Fruit fly (Drosophila melanogaster) whole organism, embryonic: ENCODE data around the gene Indy.

ENCODE experiments used
- CG10147 ChIP-seq: fragments of 200-800 bp; sonication (Bioruptor generic); optimal IDR thresholded peaks from 2 replicates; lab custom pipeline; 2019; ENCODE audit warnings: missing biosample characterization, mild to moderate bottlenecking, missing genetic modification characterization, moderate library complexity
- CG11093 ChIP-seq: fragments of 200-800 bp; sonication (Bioruptor generic); IDR thresholded peaks from 3 replicates; pipeline ENCODE4 v1.3.6; 2022; ENCODE audit warnings: missing biosample characterization, missing genetic modification characterization
- CG11695 ChIP-seq: fragments of 200-800 bp; sonication (Bioruptor generic); IDR thresholded peaks from 3 replicates; pipeline ENCODE4 v1.3.6; 2022; ENCODE audit warnings: missing biosample characterization, missing genetic modification characterization
- CG12236 ChIP-seq: fragments of 200-800 bp; sonication (Bioruptor generic); optimal IDR thresholded peaks from 2 replicates; lab custom pipeline; 2016; ENCODE audit warnings: missing biosample characterization, missing genetic modification characterization
- CG13123 ChIP-seq: fragments of 200-800 bp; sonication (Bioruptor generic); optimal IDR thresholded peaks from 2 replicates; lab custom pipeline; 2016; ENCODE audit warnings: missing biosample characterization, missing genetic modification characterization
- CG13624 ChIP-seq: fragments of 200-800 bp; sonication (Bioruptor generic); optimal IDR thresholded peaks from 2 replicates; lab custom pipeline; 2016; ENCODE audit warnings: missing biosample characterization, missing genetic modification characterization
- CG13894 ChIP-seq: fragments of 200-800 bp; sonication (Bioruptor generic); optimal IDR thresholded peaks from 3 replicates; lab custom pipeline; 2018; ENCODE audit warnings: missing biosample characterization, mild to moderate bottlenecking, missing genetic modification characterization, moderate library complexity
- CG14710 ChIP-seq: fragments of 200-800 bp; sonication (Bioruptor generic); optimal IDR thresholded peaks from 3 replicates; lab custom pipeline; 2019; ENCODE audit warnings: missing biosample characterization, mild to moderate bottlenecking, missing genetic modification characterization, moderate library complexity
- CG14965 ChIP-seq: fragments of 200-800 bp; sonication (Bioruptor generic); optimal IDR thresholded peaks from 2 replicates; lab custom pipeline; 2016; ENCODE audit warnings: missing biosample characterization, missing genetic modification characterization, borderline replicate concordance
- CG1602 ChIP-seq: fragments of 200-800 bp; sonication (Bioruptor generic); optimal IDR thresholded peaks from 3 replicates; lab custom pipeline; 2016; ENCODE audit warnings: missing biosample characterization, missing genetic modification characterization
- CG16813 ChIP-seq: fragments of 200-800 bp; sonication (Bioruptor generic); IDR thresholded peaks from 3 replicates; pipeline ENCODE4 v1.3.6; 2022; ENCODE audit warnings: missing biosample characterization, missing genetic modification characterization; ENCODE audit not compliant: partially characterized antibody
- CG18011 ChIP-seq: fragments of 200-800 bp; sonication (Bioruptor generic); optimal IDR thresholded peaks from 2 replicates; lab custom pipeline; 2017; ENCODE audit warnings: missing biosample characterization, missing genetic modification characterization, mild to moderate bottlenecking, moderate library complexity, missing genotype
- CG2116 ChIP-seq: fragments of 200-800 bp; sonication (Bioruptor generic); optimal IDR thresholded peaks from 3 replicates; lab custom pipeline; 2018; ENCODE audit warnings: missing biosample characterization, mild to moderate bottlenecking, missing genetic modification characterization
- CG30431 ChIP-seq: fragments of 200-800 bp; sonication (Bioruptor generic); optimal IDR thresholded peaks from 2 replicates; lab custom pipeline; 2017; ENCODE audit warnings: missing biosample characterization, missing genetic modification characterization
- CG31388 ChIP-seq: fragments of 200-800 bp; sonication (Bioruptor generic); optimal IDR thresholded peaks from 2 replicates; lab custom pipeline; 2016; ENCODE audit warnings: missing biosample characterization, missing genetic modification characterization
- CG6272 ChIP-seq: fragments of 200-800 bp; sonication (Bioruptor generic); IDR thresholded peaks from 2 replicates; pipeline ENCODE4 v1.3.6; 2022; ENCODE audit warnings: missing biosample characterization, missing genetic modification characterization
- CG7372 ChIP-seq: fragments of 200-800 bp; sonication (Bioruptor generic); IDR thresholded peaks from 2 replicates; pipeline ENCODE4 v1.3.6; 2022; ENCODE audit warnings: missing biosample characterization, missing genetic modification characterization
- CG7786 ChIP-seq: fragments of 200-800 bp; sonication (Bioruptor generic); optimal IDR thresholded peaks from 2 replicates; lab custom pipeline; 2016; ENCODE audit warnings: missing biosample characterization, missing genetic modification characterization
- CG7987 ChIP-seq: fragments of 200-800 bp; sonication (Bioruptor generic); optimal IDR thresholded peaks from 2 replicates; lab custom pipeline; 2018; ENCODE audit warnings: missing biosample characterization, mild to moderate bottlenecking, missing genetic modification characterization, moderate library complexity
- CG8478 ChIP-seq: fragments of >200 bp; optimal IDR thresholded peaks from 2 replicates; lab custom pipeline; 2018
- CG8765 ChIP-seq: fragments of 200-800 bp; sonication (Bioruptor generic); IDR thresholded peaks from 2 replicates; pipeline ENCODE4 v1.3.6; 2022; ENCODE audit warnings: missing biosample characterization, missing genetic modification characterization
- CG9797 ChIP-seq: fragments of 200-800 bp; sonication (Bioruptor generic); optimal IDR thresholded peaks from 3 replicates; lab custom pipeline; 2018; ENCODE audit warnings: missing biosample characterization, mild to moderate bottlenecking, missing genetic modification characterization
- Camta ChIP-seq: fragments of 200-800 bp; sonication (Bioruptor generic); optimal IDR thresholded peaks from 2 replicates; lab custom pipeline; 2016; ENCODE audit warnings: missing biosample characterization, missing genetic modification characterization
- D19A ChIP-seq: fragments of 200-800 bp; optimal IDR thresholded peaks from 3 replicates; lab custom pipeline; 2019; ENCODE audit warnings: missing biosample characterization, mild to moderate bottlenecking, missing genetic modification characterization, moderate library complexity
- Dbx ChIP-seq: fragments of 200-800 bp; sonication (Bioruptor generic); IDR thresholded peaks from 3 replicates; pipeline ENCODE4 v1.3.6; 2022; ENCODE audit warnings: missing biosample characterization, missing genetic modification characterization
- Drgx ChIP-seq: fragments of 200-800 bp; sonication (Bioruptor generic); IDR thresholded peaks from 2 replicates; pipeline ENCODE4 v1.3.6; 2022; ENCODE audit warnings: missing biosample characterization, missing genetic modification characterization
- Fer3 ChIP-seq: fragments of 200-800 bp; sonication (Bioruptor generic); optimal IDR thresholded peaks from 2 replicates; lab custom pipeline; 2018; ENCODE audit warnings: missing biosample characterization, mild to moderate bottlenecking, missing genetic modification characterization, moderate library complexity
- GATAe ChIP-seq: fragments of 200-800 bp; sonication (Bioruptor generic); conservative IDR thresholded peaks from 2 replicates; pipeline ENCODE4 v1.3.6; 2022; ENCODE audit warnings: missing biosample characterization, missing genetic modification characterization
- NFAT ChIP-seq: fragments of 200-800 bp; sonication (Bioruptor generic); IDR thresholded peaks from 2 replicates; pipeline ENCODE4 v1.3.6; 2022; ENCODE audit warnings: missing biosample characterization, missing genetic modification characterization
- Nf-YA ChIP-seq: fragments of 200-800 bp; sonication (Bioruptor generic); IDR thresholded peaks from 2 replicates; pipeline ENCODE4 v1.3.6; 2022; ENCODE audit warnings: missing biosample characterization, missing genetic modification characterization
- Sox100B ChIP-seq: fragments of 200-800 bp; sonication (Bioruptor generic); optimal IDR thresholded peaks from 3 replicates; lab custom pipeline; 2018; ENCODE audit warnings: missing biosample characterization, mild to moderate bottlenecking, missing genetic modification characterization
- Sry-δ ChIP-seq: fragments of 200-800 bp; sonication (Bioruptor generic); optimal IDR thresholded peaks from 2 replicates; lab custom pipeline; 2016; ENCODE audit warnings: missing biosample characterization, missing genetic modification characterization
- TFAM ChIP-seq: fragments of 200-800 bp; sonication (Bioruptor generic); optimal IDR thresholded peaks from 2 replicates; lab custom pipeline; 2017; ENCODE audit warnings: missing biosample characterization, missing genetic modification characterization, inconsistent platforms
- ash1 ChIP-seq: fragments of 200-800 bp; sonication (Bioruptor generic); optimal IDR thresholded peaks from 2 replicates; lab custom pipeline; 2018; ENCODE audit warnings: missing biosample characterization, mild to moderate bottlenecking, missing genetic modification characterization
- bcd ChIP-seq: fragments of 200-800 bp; sonication (Bioruptor generic); optimal IDR thresholded peaks from 2 replicates; lab custom pipeline; 2017; ENCODE audit warnings: missing biosample characterization, mild to moderate bottlenecking, missing genetic modification characterization
- bigmax ChIP-seq: fragments of 200-800 bp; sonication (Bioruptor generic); optimal IDR thresholded peaks from 2 replicates; lab custom pipeline; 2018; ENCODE audit warnings: missing biosample characterization, mild to moderate bottlenecking, missing genetic modification characterization
- ci ChIP-seq: fragments of 200-800 bp; sonication (Bioruptor generic); IDR thresholded peaks from 3 replicates; pipeline ENCODE4 v1.3.6; 2022; ENCODE audit warnings: missing biosample characterization, missing genetic modification characterization
- dan ChIP-seq: fragments of 200-800 bp; sonication (Bioruptor generic); IDR thresholded peaks from 2 replicates; pipeline ENCODE4 v1.3.6; 2022; ENCODE audit warnings: missing biosample characterization, missing genetic modification characterization
- dysf ChIP-seq: fragments of 200-800 bp; sonication (Bioruptor generic); IDR thresholded peaks from 3 replicates; pipeline ENCODE4 v1.3.6; 2022; ENCODE audit warnings: missing biosample characterization, missing genetic modification characterization
- emc ChIP-seq: fragments of 200-800 bp; sonication (Bioruptor generic); optimal IDR thresholded peaks from 2 replicates; lab custom pipeline; 2016; ENCODE audit warnings: missing biosample characterization, missing genetic modification characterization
- fru ChIP-seq: fragments of >200 bp; optimal IDR thresholded peaks from 2 replicates; lab custom pipeline; 2017
- gsb ChIP-seq: fragments of 200-800 bp; sonication (Bioruptor generic); IDR thresholded peaks from 2 replicates; pipeline ENCODE4 v1.3.6; 2022; ENCODE audit warnings: missing biosample characterization, missing genetic modification characterization
- phol ChIP-seq: fragments of 200-800 bp; sonication (Bioruptor generic); optimal IDR thresholded peaks from 3 replicates; lab custom pipeline; 2018; ENCODE audit warnings: missing biosample characterization, mild to moderate bottlenecking, missing genetic modification characterization, moderate library complexity
- prd ChIP-seq, 3 experiments: fragments of >200 bp in 2 of 3; fragments of 200-800 bp in 1 of 3; sonication (Bioruptor generic) in 1 of 3; optimal IDR thresholded peaks in 2 of 3; IDR thresholded peaks in 1 of 3; 2 replicates in 2 of 3; 3 replicates in 1 of 3; pipeline versions ENCODE4 v1.3.6 to Lab custom; 2017 to 2022; ENCODE audit warnings: missing biosample characterization in 1 of 3, missing genetic modification characterization in 1 of 3
- row ChIP-seq: fragments of 200-800 bp; sonication (Bioruptor generic); IDR thresholded peaks from 3 replicates; pipeline ENCODE4 v1.3.6; 2022; ENCODE audit warnings: missing biosample characterization, missing genetic modification characterization
- run ChIP-seq: fragments of 200-800 bp; sonication (Bioruptor generic); optimal IDR thresholded peaks from 3 replicates; lab custom pipeline; 2018; ENCODE audit warnings: missing biosample characterization, mild to moderate bottlenecking, missing genetic modification characterization
- sens ChIP-seq: fragments of 200-800 bp; sonication (Bioruptor generic); peaks from one replicate; lab custom pipeline; 2016; ENCODE audit warnings: missing biosample characterization, missing genetic modification characterization
- sr ChIP-seq: fragments of 200-800 bp; sonication (Bioruptor generic); IDR thresholded peaks from 3 replicates; pipeline ENCODE4 v1.3.6; 2022; ENCODE audit warnings: missing biosample characterization, missing genetic modification characterization
- toy ChIP-seq: fragments of 200-800 bp; sonication (Bioruptor generic); IDR thresholded peaks from 2 replicates; pipeline ENCODE4 v1.3.6; 2022; ENCODE audit warnings: missing biosample characterization, missing genetic modification characterization
- usp ChIP-seq: fragments of >200 bp; optimal IDR thresholded peaks from 2 replicates; lab custom pipeline; 2017; ENCODE audit warnings: missing biosample characterization, missing genetic modification characterization
- vvl ChIP-seq: fragments of 200-800 bp; sonication (Bioruptor generic); IDR thresholded peaks from 2 replicates; pipeline ENCODE4 v1.3.6; 2022; ENCODE audit warnings: missing biosample characterization, missing genetic modification characterization
- wor ChIP-seq: fragments of 200-800 bp; sonication (Bioruptor generic); IDR thresholded peaks from 2 replicates; pipeline ENCODE4 v1.3.6; 2022; ENCODE audit warnings: missing biosample characterization, missing genetic modification characterization
- zen ChIP-seq: fragments of 200-800 bp; sonication (Bioruptor generic); optimal IDR thresholded peaks from 3 replicates; lab custom pipeline; 2018; ENCODE audit warnings: missing biosample characterization, mild to moderate bottlenecking, missing genetic modification characterization, moderate library complexity

Indy gene

dm6 chr3L:18870027-18870426, 24.0 kb upstream of the Indy start, which contains the start of gene Blos3 (continued):
- TF ChIP-seq CG12236 (GFP tag; lab: Kevin White, UChicago) (no peak), CG16813 (no peak), CG31388 (GFP tag; lab: Kevin White, UChicago) (no peak), GATAe (GFP tag; lab: Robert Waterston, UW) (no peak), CG7987 (GFP tag; lab: Kevin White, UChicago) (peak; percentile 46), row (GFP tag; lab: Robert Waterston, UW) (peak; percentile 67), CG14710 (peak; percentile 34), Sry-δ (GFP tag; lab: Kevin White, UChicago) (peak; percentile 29), CG18011 (GFP tag; lab: Kevin White, UChicago) (no peak), CG7372 (no peak; the same call in 1 of the 2 replicates), Drgx (GFP tag; lab: Robert Waterston, UW) (peak; percentile 27; the same call in 1 of the 2 replicates), CG11695 (GFP tag; lab: Robert Waterston, UW) (peak; percentile 22; the same call in 1 of the 3 replicates), toy (GFP tag; lab: Robert Waterston, UW) (no peak), Camta (GFP tag; lab: Kevin White, UChicago) (peak; percentile 37), ash1 (GFP tag; lab: Kevin White, UChicago) (no peak), CG13624 (peak; percentile 62), ci (GFP tag; lab: Robert Waterston, UW) (no peak), CG10147 (GFP tag; lab: Kevin White, UChicago) (no peak), prd (optimal IDR thresholded peaks at IDR 0.05; lab: Kevin White, UChicago) (no peak), prd (GFP tag; IDR thresholded peaks at IDR 0.05; lab: Robert Waterston, UW) (peak; percentile 54), fru (lab: Kevin White, UChicago) (no peak), CG30431 (GFP tag; lab: Kevin White, UChicago) (no peak), CG2116 (GFP tag; lab: Kevin White, UChicago) (no peak), TFAM (GFP tag; lab: Kevin White, UChicago) (no peak), dan (no peak), phol (tag; lab: Kevin White, UChicago) (peak; percentile 53), wor (GFP tag; lab: Robert Waterston, UW) (no peak), CG7786 (GFP tag; lab: Kevin White, UChicago) (peak; percentile 31), usp (GFP tag; lab: Kevin White, UChicago) (no peak), Dbx (GFP tag; lab: Robert Waterston, UW) (no peak), sens (GFP tag; lab: Kevin White, UChicago) (peak; percentile 92), run (tag; lab: Kevin White, UChicago) (no peak), CG13123 (GFP tag; lab: Kevin White, UChicago) (no peak), CG14965 (GFP tag; lab: Kevin White, UChicago) (no peak), CG8765 (GFP tag; lab: Robert Waterston, UW) (no peak), NFAT (GFP tag; lab: Robert Waterston, UW) (peak; percentile 16; the same call in 1 of the 2 replicates), Sox100B (GFP tag; lab: Kevin White, UChicago) (no peak), bigmax (GFP tag; lab: Kevin White, UChicago) (no peak), CG6272 (GFP tag; lab: Robert Waterston, UW) (no peak), CG11093 (GFP tag; lab: Robert Waterston, UW) (no peak), D19A (tag; lab: Kevin White, UChicago) (no peak), Nf-YA (GFP tag; lab: Robert Waterston, UW) (no peak), dysf (no peak), CG13894 (tag; lab: Kevin White, UChicago) (no peak), bcd (peak; percentile 24), CG9797 (GFP tag; lab: Kevin White, UChicago) (no peak), zen (tag; lab: Kevin White, UChicago) (no peak), emc (GFP tag; lab: Kevin White, UChicago) (peak; percentile 26), Fer3 (tag; lab: Kevin White, UChicago) (no peak), sr (GFP tag; lab: Robert Waterston, UW) (no peak), CG1602 (GFP tag; lab: Kevin White, UChicago) (peak; percentile 28), gsb (GFP tag; lab: Robert Waterston, UW) (no peak), CG8478 (lab: Kevin White, UChicago) (no peak), vvl (GFP tag; lab: Robert Waterston, UW) (peak; percentile 41; the same call in 1 of the 2 replicates)
